Fruit fly (Drosophila melanogaster) whole organism, prepupa: ENCODE data around the gene CG44815.

ENCODE experiments used
- CG11762 ChIP-seq: fragments of 200-800 bp; sonication (Bioruptor generic); optimal IDR thresholded peaks from 3 replicates; lab custom pipeline; 2016; ENCODE audit warnings: missing biosample characterization, missing genetic modification characterization; ENCODE audit not compliant: insufficient read depth
- Eip75B ChIP-seq: fragments of 200-800 bp; sonication (Bioruptor generic); optimal IDR thresholded peaks from 3 replicates; lab custom pipeline; 2016; ENCODE audit warnings: missing biosample characterization, missing genetic modification characterization
- Smox ChIP-seq: fragments of 200-800 bp; sonication (Bioruptor generic); optimal IDR thresholded peaks from 3 replicates; lab custom pipeline; 2016; ENCODE audit warnings: missing biosample characterization, missing genetic modification characterization
- Sox15 ChIP-seq: fragments of 200-800 bp; sonication (Bioruptor generic); optimal IDR thresholded peaks from 3 replicates; lab custom pipeline; 2016; ENCODE audit warnings: missing biosample characterization, missing genetic modification characterization
- eg ChIP-seq: fragments of 200-800 bp; sonication (Bioruptor generic); IDR thresholded peaks from 3 replicates; pipeline ENCODE4 v1.3.6; 2022; ENCODE audit warnings: missing biosample characterization, missing genetic modification characterization

DNA sequence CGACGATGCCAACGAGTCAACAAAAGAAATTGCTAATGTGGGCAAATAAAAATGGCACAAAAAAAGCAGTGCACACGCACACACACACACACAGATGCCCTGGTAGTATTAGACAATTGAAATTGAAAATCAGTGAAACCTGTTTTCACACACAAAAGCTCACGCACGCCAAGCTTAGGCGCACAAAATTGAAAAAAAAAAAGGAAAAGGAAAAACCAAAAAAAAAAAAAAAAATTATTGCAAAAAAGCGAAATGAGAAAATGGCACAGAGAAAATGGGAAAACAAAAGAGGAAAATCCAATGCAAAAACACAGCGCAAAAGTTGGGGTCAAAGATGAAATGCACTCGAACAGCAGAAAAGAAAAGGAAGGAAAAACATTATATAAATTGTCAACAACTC is 28.1 kb upstream of the CG44815 start:
- TF ChIP-seq Sox15 (GFP tag; lab: Kevin White, UChicago), result no peak
- TF ChIP-seq CG11762 (GFP tag; lab: Kevin White, UChicago), result no peak
- no peak for TF ChIP-seq Smox (GFP tag; lab: Kevin White, UChicago)
- peak; percentile 78; the same call in 2 of the 3 replicates for TF ChIP-seq eg
- no peak for TF ChIP-seq Eip75B (GFP tag; lab: Kevin White, UChicago)
